Fruit fly (Drosophila melanogaster): ENCODE data around the gene CHMP2B.

Gene CHMP2B

DNA sequence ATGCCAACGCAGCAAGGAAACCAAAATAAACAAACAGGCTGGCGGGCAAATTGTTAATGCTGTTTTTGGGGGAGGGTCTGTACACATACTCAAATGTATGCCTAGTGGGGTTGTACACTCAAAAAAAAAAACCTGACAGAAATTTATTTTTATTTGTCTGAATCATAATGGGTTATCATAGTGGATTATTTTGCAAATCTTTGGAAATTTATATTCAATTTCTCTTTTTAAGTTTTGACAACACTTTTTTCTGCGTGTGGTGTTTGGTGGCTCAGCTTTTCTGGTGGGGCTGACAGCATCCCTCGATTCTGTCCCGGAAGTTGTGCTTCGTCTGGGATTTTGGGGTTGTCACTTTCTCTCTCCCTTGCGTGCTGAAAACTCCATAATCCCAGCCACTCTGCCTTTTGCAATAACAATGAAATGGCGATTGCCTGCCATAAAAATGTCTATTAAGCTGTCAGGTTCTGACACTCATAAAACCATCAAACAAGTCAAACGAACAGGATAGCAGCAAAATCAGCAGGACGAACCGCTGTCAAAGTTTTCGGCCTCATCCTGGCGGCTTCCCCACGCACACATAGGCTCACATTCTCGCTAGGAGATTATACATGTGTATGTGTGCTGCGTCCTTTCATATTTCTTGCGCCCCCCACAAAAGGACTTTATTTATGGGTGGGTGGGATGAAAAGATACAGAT, 15.6 kb downstream of the CHMP2B start (continued):
- TF ChIP-seq CG6854 (GFP tag; optimal IDR thresholded peaks at IDR 0.05) (peak; percentile 77), bab2 (GFP tag; optimal IDR thresholded peaks at IDR 0.05) (peak; percentile 69), fd102C (GFP tag; optimal IDR thresholded peaks at IDR 0.05) (no peak), CG15073 (GFP tag; optimal IDR thresholded peaks at IDR 0.05) (no peak), CG16813 (GFP tag; IDR thresholded peaks at IDR 0.05; ENCODE audit: partially characterized antibody) (no peak), CG4360 (GFP tag; IDR thresholded peaks at IDR 0.05) (peak; percentile 44; the same call in 1 of the 2 replicates), CG32772 (GFP tag; IDR thresholded peaks at IDR 0.05) (no peak; the same call in 1 of the 2 replicates), Usf (GFP tag; optimal IDR thresholded peaks at IDR 0.05) (no peak), tio (GFP tag; optimal IDR thresholded peaks at IDR 0.05) (no peak), CG12769 (tag; optimal IDR thresholded peaks at IDR 0.05) (no peak), HLH54F (GFP tag; optimal IDR thresholded peaks at IDR 0.05) (peak; percentile 59), Jarid2 (GFP tag; optimal IDR thresholded peaks at IDR 0.05) (no peak), Gug (GFP tag; IDR thresholded peaks at IDR 0.05) (peak; percentile 68), h (optimal IDR thresholded peaks at IDR 0.05) (no peak), Drgx (GFP tag; IDR thresholded peaks at IDR 0.05) (peak; percentile 63), twi (tag; optimal IDR thresholded peaks at IDR 0.05) (no peak), CG32532 (GFP tag; IDR thresholded peaks at IDR 0.05) (peak; percentile 88), Dp (GFP tag; optimal IDR thresholded peaks at IDR 0.05) (no peak), Bdp1 (GFP tag; optimal IDR thresholded peaks at IDR 0.05) (no peak), Asciz (GFP tag; optimal IDR thresholded peaks at IDR 0.05) (peak; percentile 58), Bteb2 (GFP tag; optimal IDR thresholded peaks at IDR 0.05) (peak; percentile 74), CG16863 (GFP tag; optimal IDR thresholded peaks at IDR 0.05) (peak; percentile 65), sd (tag; optimal IDR thresholded peaks at IDR 0.05) (no peak), PHDP (tag; optimal IDR thresholded peaks at IDR 0.05) (peak; percentile 77), abd-A (tag; optimal IDR thresholded peaks at IDR 0.05) (peak; percentile 100), bbx (GFP tag; IDR thresholded peaks at IDR 0.05; ENCODE audit: partially characterized antibody) (no peak), CG30020 (tag; optimal IDR thresholded peaks at IDR 0.05) (no peak), CG3838 (GFP tag; optimal IDR thresholded peaks at IDR 0.05) (peak; percentile 38), zen2 (GFP tag; IDR thresholded peaks at IDR 0.05; ENCODE audit: partially characterized antibody) (no peak), Doc2 (GFP tag; IDR thresholded peaks at IDR 0.05) (peak; percentile 36; the same call in 1 of the 2 replicates), vvl (GFP tag; IDR thresholded peaks at IDR 0.05) (no peak; the same call in 1 of the 2 replicates), Pdp1 (GFP tag; optimal IDR thresholded peaks at IDR 0.05) (no peak), CG4707 (GFP tag; optimal IDR thresholded peaks at IDR 0.05) (peak; percentile 20), CG12236 (GFP tag; optimal IDR thresholded peaks at IDR 0.05) (peak; percentile 48), eyg (GFP tag; optimal IDR thresholded peaks at IDR 0.05) (peak; percentile 17), NC2β (GFP tag; optimal IDR thresholded peaks at IDR 0.05) (no peak), stwl (tag; optimal IDR thresholded peaks at IDR 0.05) (no peak), CG13123 (GFP tag; optimal IDR thresholded peaks at IDR 0.05) (no peak), Rfx (GFP tag; IDR thresholded peaks at IDR 0.05) (peak; percentile 85), cad (GFP tag; optimal IDR thresholded peaks at IDR 0.05) (no peak), H2.0 (GFP tag; IDR thresholded peaks at IDR 0.05) (peak; percentile 78), CG4854 (GFP tag; optimal IDR thresholded peaks at IDR 0.05) (peak; percentile 15), pros (GFP tag; optimal IDR thresholded peaks at IDR 0.05) (no peak), CG6654 (GFP tag; optimal IDR thresholded peaks at IDR 0.05) (peak; percentile 40), CG15601 (tag; optimal IDR thresholded peaks at IDR 0.05) (peak; percentile 34), pnt (GFP tag; optimal IDR thresholded peaks at IDR 0.05) (peak; percentile 71), B-H2 (GFP tag; optimal IDR thresholded peaks at IDR 0.05) (peak; percentile 69), NK7.1 (GFP tag; optimal IDR thresholded peaks at IDR 0.05) (peak; percentile 62), CG7928 (GFP tag; optimal IDR thresholded peaks at IDR 0.05) (peak; percentile 12), hbn (GFP tag; IDR thresholded peaks at IDR 0.05; ENCODE audit: partially characterized antibody) (no peak)

All from whole organism, embryonic.